Worm (Caenorhabditis elegans) whole organism, young adult: ENCODE data around the gene Y53C12A.6.

Source experiments
- B0019.2 ChIP-seq: fragments of 200-800 bp; sonication (Bioruptor generic); conservative IDR thresholded peaks from 2 replicates; pipeline ENCODE4 v1.3.6; 2022; ENCODE audit warnings: missing genetic modification reagents, missing genetic modification characterization, missing compliant biosample characterization
- Y56A3A.18 ChIP-seq: fragments of 200-800 bp; sonication (Bioruptor generic); IDR thresholded peaks from 2 replicates; pipeline ENCODE4 v1.3.6; 2022; ENCODE audit warnings: missing genetic modification reagents, missing genetic modification characterization, missing compliant biosample characterization
- Y67H2A.10 ChIP-seq: fragments of 200-800 bp; sonication (Bioruptor generic); conservative IDR thresholded peaks from 2 replicates; pipeline ENCODE4 v1.3.6; 2022; ENCODE audit warnings: missing genetic modification reagents, missing genetic modification characterization, missing compliant biosample characterization
- ceh-40 ChIP-seq: fragments of 200-800 bp; sonication (Bioruptor generic); IDR thresholded peaks from 2 replicates; pipeline ENCODE4 v1.3.6; 2022; ENCODE audit warnings: missing genetic modification characterization, missing compliant biosample characterization
- ets-4 ChIP-seq: fragments of 200-800 bp; sonication (Bioruptor generic); optimal IDR thresholded peaks from 2 replicates; lab custom pipeline; 2018; ENCODE audit warnings: mild to moderate bottlenecking, missing genetic modification characterization, missing compliant biosample characterization
- lsl-1 ChIP-seq: fragments of 200-800 bp; sonication (Bioruptor generic); optimal IDR thresholded peaks from 2 replicates; lab custom pipeline; 2018; ENCODE audit warnings: mild to moderate bottlenecking, missing genetic modification characterization, moderate library complexity, missing compliant biosample characterization
- nhr-90 ChIP-seq: sonication (generic microtip); optimal IDR thresholded peaks from 2 replicates; lab custom pipeline; 2016; ENCODE audit warnings: missing genotype, mild to moderate bottlenecking, missing genetic modification characterization, missing compliant biosample characterization
- sea-2 ChIP-seq: fragments of 200-800 bp; sonication (Bioruptor generic); IDR thresholded peaks from 2 replicates; pipeline ENCODE4 v1.3.6; 2022; ENCODE audit warnings: missing genetic modification characterization, missing compliant biosample characterization
- snpc-4 ChIP-seq, 5 experiments: fragments of 150-350 bp in 1 of 5; sonication (generic microtip) in 4 of 5; optimal IDR thresholded peaks; 2 replicates each; lab custom pipeline; 2014 to 2018; ENCODE audit warnings: missing genetic modification characterization in 5 of 5, missing biosample characterization in 3 of 5, antibody characterized with exemption in 2 of 5, mild to moderate bottlenecking in 2 of 5, missing compliant biosample characterization in 2 of 5, missing genotype in 2 of 5, moderate library complexity in 2 of 5, missing genetic modification reagents in 1 of 5
- tlf-1 ChIP-seq: fragments of 200-800 bp; sonication (Bioruptor generic); optimal IDR thresholded peaks from 2 replicates; lab custom pipeline; 2018; ENCODE audit warnings: mild to moderate bottlenecking, missing genetic modification characterization, missing compliant biosample characterization
- unc-130 ChIP-seq: sonication (generic microtip); optimal IDR thresholded peaks from 2 replicates; lab custom pipeline; 2016; ENCODE audit warnings: missing genetic modification reagents, missing genetic modification characterization, missing compliant biosample characterization
- ztf-22 ChIP-seq: fragments of 200-800 bp; sonication (Bioruptor generic); optimal IDR thresholded peaks from 2 replicates; lab custom pipeline; 2018; ENCODE audit warnings: mild to moderate bottlenecking, missing genetic modification characterization, moderate library complexity, missing compliant biosample characterization

- TF ChIP-seq B0019.2 (GFP tag; lab: Robert Waterston, UW) (no peak), nhr-90 (tag; lab: Kevin White, UChicago) (no peak), unc-130 (no peak), Y67H2A.10 (GFP tag; lab: Robert Waterston, UW) (no peak), ztf-22 (GFP tag; lab: Kevin White, UChicago) (no peak), Y56A3A.18 (GFP tag; lab: Robert Waterston, UW) (no peak), sea-2 (GFP tag; lab: Robert Waterston, UW) (no peak), ceh-40 (GFP tag; lab: Robert Waterston, UW) (no peak), snpc-4 (GFP tag; optimal IDR thresholded peaks at IDR 0.05; lab: Kevin White, UChicago) (no peak), snpc-4 (tag; optimal IDR thresholded peaks at IDR 0.05; lab: Kevin White, UChicago) (no peak), ets-4 (no peak), lsl-1 (GFP tag; lab: Kevin White, UChicago) (no peak), tlf-1 (GFP tag; lab: Kevin White, UChicago) (no peak)
Measured at ce11 chrII:9735785-9736184, 18.0 kb upstream of the Y53C12A.6 start.
